Worm (Caenorhabditis elegans) whole organism, L1 larva: Measurements from ENCODE around the gene F22B5.6.

ENCODE experiments used
- ama-1 ChIP-seq: fragments of 150-350 bp; optimal IDR thresholded peaks from 2 replicates; lab custom pipeline; 2014
- ceh-82 ChIP-seq, 3 experiments: fragments of 150-350 bp in 1 of 3; sonication (generic microtip) in 2 of 3; optimal IDR thresholded peaks; 2 replicates each; lab custom pipeline; 2014 to 2017; ENCODE audit warnings: missing biosample characterization in 3 of 3, missing genetic modification characterization in 3 of 3
- mdl-1 ChIP-seq, 2 experiments: fragments of 150-350 bp; optimal IDR thresholded peaks; 2 replicates each; lab custom pipeline; 2014 to 2017; ENCODE audit warnings: missing biosample characterization in 2 of 2, missing genetic modification characterization in 2 of 2, inconsistent platforms in 1 of 2
- nhr-77 ChIP-seq: fragments of 150-350 bp; optimal IDR thresholded peaks from 2 replicates; lab custom pipeline; 2014; ENCODE audit warnings: missing biosample characterization, missing genetic modification characterization
- unc-62 ChIP-seq: fragments of 150-350 bp; optimal IDR thresholded peaks from 2 replicates; lab custom pipeline; 2014; ENCODE audit warnings: missing biosample characterization, missing genetic modification reagents, missing genetic modification characterization

DNA sequence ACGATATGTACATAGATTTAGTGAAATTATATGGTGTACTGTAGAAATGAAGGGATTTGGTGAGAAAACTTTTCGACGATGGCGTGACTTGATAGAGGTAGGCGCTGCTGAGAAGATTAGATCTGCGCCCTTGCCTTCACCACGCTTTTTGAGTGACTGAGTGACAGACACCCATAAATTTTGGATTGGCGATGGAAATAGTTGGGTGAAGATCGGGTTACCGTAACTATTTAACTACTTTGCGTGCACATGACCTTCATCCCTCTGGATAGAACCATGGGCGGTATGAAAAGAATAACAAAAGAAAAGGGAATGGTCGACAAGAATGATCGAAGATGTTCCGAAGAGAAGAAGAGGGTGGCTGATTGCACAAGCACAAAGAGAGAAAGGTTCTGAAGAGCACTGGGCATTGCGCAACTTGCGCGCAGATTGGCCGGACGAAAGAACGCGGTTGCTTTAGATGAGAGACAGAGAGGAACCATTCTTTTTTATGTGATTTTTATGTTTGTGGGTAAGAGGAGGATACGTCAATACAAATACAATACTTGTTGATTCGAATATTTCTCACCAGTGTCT is 40.4 kb downstream of the F22B5.6 start:
- no peak for TF ChIP-seq ama-1
- no peak for TF ChIP-seq nhr-77 (tag; lab: Kevin White, UChicago)
- no peak for TF ChIP-seq unc-62 (GFP tag; lab: Kevin White, UChicago)
- TF ChIP-seq mdl-1 (tag; optimal IDR thresholded peaks at IDR 0.05; lab: Kevin White, UChicago): no peak
- no peak for TF ChIP-seq ceh-82 (tag; optimal IDR thresholded peaks at IDR 0.05; lab: Kevin White, UChicago)
